Worm (Caenorhabditis elegans): ENCODE data around the gene B0238.12.

Gene B0238.12

ce11 chrV:5265581-5265980, at the start of gene B0238.12, which contains the start of gene srt-69:
B0238.12 (plus strand) TSS chrV:5265844.
srt-69 (minus strand) TSS chrV:5265681.
- TF ChIP-seq ceh-13 (GFP tag; optimal IDR thresholded peaks at IDR 0.05) (no peak), hmbx-1 (tag; optimal IDR thresholded peaks at IDR 0.05) (no peak), aly-1 (tag; optimal IDR thresholded peaks at IDR 0.05) (no peak), ceh-36 (tag; optimal IDR thresholded peaks at IDR 0.05) (no peak), pes-1 (GFP tag; IDR thresholded peaks at IDR 0.05) (no peak), tbx-37 (GFP tag; conservative IDR thresholded peaks at IDR 0.05) (no peak)

ce11 chrV:5223044-5223443, 42.6 kb upstream of the B0238.12 start, which contains the start of gene Y49G5B.1:
Y49G5B.1 (plus strand) TSS chrV:5223367.
- TF ChIP-seq B0310.2 (tag; optimal IDR thresholded peaks at IDR 0.05) (no peak), F13C5.2 (tag; optimal IDR thresholded peaks at IDR 0.05) (no peak), pes-1 (GFP tag; IDR thresholded peaks at IDR 0.05) (no peak), ets-7 (tag; optimal IDR thresholded peaks at IDR 0.05) (no peak), flt-1 (GFP tag; IDR thresholded peaks at IDR 0.05) (no peak), tbx-11 (GFP tag; IDR thresholded peaks at IDR 0.05) (no peak), tbx-37 (GFP tag; conservative IDR thresholded peaks at IDR 0.05) (no peak), hmg-4 (GFP tag; optimal IDR thresholded peaks at IDR 0.05) (no peak), scrt-1 (GFP tag; IDR thresholded peaks at IDR 0.05) (no peak), ceh-36 (tag; optimal IDR thresholded peaks at IDR 0.05) (no peak), ceh-13 (GFP tag; optimal IDR thresholded peaks at IDR 0.05) (no peak), ama-1 (optimal IDR thresholded peaks at IDR 0.05) (no peak), aly-1 (tag; optimal IDR thresholded peaks at IDR 0.05) (no peak), sea-1 (GFP tag; conservative IDR thresholded peaks at IDR 0.05) (no peak), tra-4 (tag; optimal IDR thresholded peaks at IDR 0.05) (no peak), hmbx-1 (tag; optimal IDR thresholded peaks at IDR 0.05) (no peak), hnd-1 (tag; optimal IDR thresholded peaks at IDR 0.05) (no peak)

ce11 chrV:5225660-5226059, 40.0 kb upstream of the B0238.12 start:
- no peak for TF ChIP-seq scrt-1 (GFP tag; IDR thresholded peaks at IDR 0.05)

- TF ChIP-seq aly-1 (tag; optimal IDR thresholded peaks at IDR 0.05): no peak
- no peak for TF ChIP-seq ama-1 (optimal IDR thresholded peaks at IDR 0.05)
- no peak for TF ChIP-seq hmg-4 (GFP tag; optimal IDR thresholded peaks at IDR 0.05)
- TF ChIP-seq F13C5.2 (tag; optimal IDR thresholded peaks at IDR 0.05): no peak
- TF ChIP-seq tbx-37 (GFP tag; conservative IDR thresholded peaks at IDR 0.05): no peak
- no peak for TF ChIP-seq B0310.2 (tag; optimal IDR thresholded peaks at IDR 0.05)
- TF ChIP-seq ceh-13 (GFP tag; optimal IDR thresholded peaks at IDR 0.05): no peak
- TF ChIP-seq hmbx-1 (tag; optimal IDR thresholded peaks at IDR 0.05): no peak
- no peak for TF ChIP-seq hnd-1 (tag; optimal IDR thresholded peaks at IDR 0.05)
- no peak for TF ChIP-seq pes-1 (GFP tag; IDR thresholded peaks at IDR 0.05)
- no peak for TF ChIP-seq scrt-1 (GFP tag; IDR thresholded peaks at IDR 0.05)
- no peak for TF ChIP-seq sea-1 (GFP tag; conservative IDR thresholded peaks at IDR 0.05)
- TF ChIP-seq tbx-11 (GFP tag; IDR thresholded peaks at IDR 0.05): no peak
- no peak for TF ChIP-seq tra-4 (tag; optimal IDR thresholded peaks at IDR 0.05)
- no peak for TF ChIP-seq flt-1 (GFP tag; IDR thresholded peaks at IDR 0.05)
- TF ChIP-seq ets-7 (tag; optimal IDR thresholded peaks at IDR 0.05): no peak
- TF ChIP-seq ceh-36 (tag; optimal IDR thresholded peaks at IDR 0.05): no peak
These were observed 37.1 kb upstream of the B0238.12 start for ce11 chrV:5228513-5228912.

- TF ChIP-seq scrt-1 (GFP tag; IDR thresholded peaks at IDR 0.05) (no peak), ceh-36 (tag; optimal IDR thresholded peaks at IDR 0.05) (no peak), ets-7 (tag; optimal IDR thresholded peaks at IDR 0.05) (no peak), F13C5.2 (tag; optimal IDR thresholded peaks at IDR 0.05) (no peak), hmg-4 (GFP tag; optimal IDR thresholded peaks at IDR 0.05) (no peak), hmbx-1 (tag; optimal IDR thresholded peaks at IDR 0.05) (no peak), ama-1 (optimal IDR thresholded peaks at IDR 0.05) (no peak), B0310.2 (tag; optimal IDR thresholded peaks at IDR 0.05) (no peak), ceh-13 (GFP tag; optimal IDR thresholded peaks at IDR 0.05) (no peak), flt-1 (GFP tag; IDR thresholded peaks at IDR 0.05) (no peak), aly-1 (tag; optimal IDR thresholded peaks at IDR 0.05) (no peak)
These were observed 31.9 kb upstream of the B0238.12 start, which contains the start of gene cest-32 for ce11 chrV:5233777-5234176. cest-32 (minus strand) TSS chrV:5233891.

ce11 chrV:5237116-5237515, 28.5 kb upstream of the B0238.12 start, which contains the start of gene cest-35.2:
cest-35.2 (minus strand) TSS chrV:5237216.
- TF ChIP-seq ceh-13 (GFP tag; optimal IDR thresholded peaks at IDR 0.05) (no peak), F13C5.2 (tag; optimal IDR thresholded peaks at IDR 0.05) (no peak), scrt-1 (GFP tag; IDR thresholded peaks at IDR 0.05) (no peak), ceh-36 (tag; optimal IDR thresholded peaks at IDR 0.05) (no peak), B0310.2 (tag; optimal IDR thresholded peaks at IDR 0.05) (no peak), flt-1 (GFP tag; IDR thresholded peaks at IDR 0.05) (no peak), hmbx-1 (tag; optimal IDR thresholded peaks at IDR 0.05) (no peak), tbx-37 (GFP tag; conservative IDR thresholded peaks at IDR 0.05) (no peak), tra-4 (tag; optimal IDR thresholded peaks at IDR 0.05) (no peak), hmg-4 (GFP tag; optimal IDR thresholded peaks at IDR 0.05) (no peak), sea-1 (GFP tag; conservative IDR thresholded peaks at IDR 0.05) (no peak), aly-1 (tag; optimal IDR thresholded peaks at IDR 0.05) (no peak), pes-1 (GFP tag; IDR thresholded peaks at IDR 0.05) (no peak), hnd-1 (tag; optimal IDR thresholded peaks at IDR 0.05) (no peak), ama-1 (optimal IDR thresholded peaks at IDR 0.05) (no peak)

- TF ChIP-seq scrt-1 (GFP tag; IDR thresholded peaks at IDR 0.05) (no peak), ama-1 (optimal IDR thresholded peaks at IDR 0.05) (no peak), tra-4 (tag; optimal IDR thresholded peaks at IDR 0.05) (no peak)
These were observed 26.2 kb upstream of the B0238.12 start, which contains the start of gene C52A10.3 for ce11 chrV:5239404-5239803. C52A10.3 (minus strand) TSS chrV:5239504.

- TF ChIP-seq flt-1 (GFP tag; IDR thresholded peaks at IDR 0.05) (no peak), ceh-36 (tag; optimal IDR thresholded peaks at IDR 0.05) (no peak), tbx-11 (GFP tag; IDR thresholded peaks at IDR 0.05) (no peak), sea-1 (GFP tag; conservative IDR thresholded peaks at IDR 0.05) (no peak), pes-1 (GFP tag; IDR thresholded peaks at IDR 0.05) (no peak), B0310.2 (tag; optimal IDR thresholded peaks at IDR 0.05) (no peak), ama-1 (optimal IDR thresholded peaks at IDR 0.05) (no peak), hnd-1 (tag; optimal IDR thresholded peaks at IDR 0.05) (no peak), scrt-1 (GFP tag; IDR thresholded peaks at IDR 0.05) (no peak), F13C5.2 (tag; optimal IDR thresholded peaks at IDR 0.05) (no peak), ets-7 (tag; optimal IDR thresholded peaks at IDR 0.05) (no peak), ceh-13 (GFP tag; optimal IDR thresholded peaks at IDR 0.05) (no peak), hmg-4 (GFP tag; optimal IDR thresholded peaks at IDR 0.05) (no peak), tra-4 (tag; optimal IDR thresholded peaks at IDR 0.05) (no peak), hmbx-1 (tag; optimal IDR thresholded peaks at IDR 0.05) (no peak), aly-1 (tag; optimal IDR thresholded peaks at IDR 0.05) (no peak), tbx-37 (GFP tag; conservative IDR thresholded peaks at IDR 0.05) (no peak)
These were observed 25.7 kb upstream of the B0238.12 start, which contains the start of gene B0238.15 for ce11 chrV:5239903-5240302. B0238.15 (plus strand) TSS chrV:5240203.

All from whole organism, early embryonic.